Fruit fly (Drosophila melanogaster): ENCODE results near the gene CG17928.

- TF ChIP-seq pan (optimal IDR thresholded peaks at IDR 0.05) = no peak
- no peak for TF ChIP-seq usp (GFP tag; optimal IDR thresholded peaks at IDR 0.05)
- no peak for TF ChIP-seq EcR (GFP tag; optimal IDR thresholded peaks at IDR 0.05)
- TF ChIP-seq CG8478 (optimal IDR thresholded peaks at IDR 0.05) = no peak
- no peak for TF ChIP-seq psq (optimal IDR thresholded peaks at IDR 0.05)
- no peak for TF ChIP-seq Dll (optimal IDR thresholded peaks at IDR 0.05)
Measured at dm6 chr2L:16761891-16762290, 29.5 kb upstream of the CG17928 start.
